Comparison of ENCODE assay signal across 1 fruit fly cellular context in genomic region chr3L:14303848-14304247, dm6.
TF ChIP-seq lines count a peak whose summit lies in the region.

No protein-coding gene starts in this region.

TF ChIP-seq in whole organism, embryonic, 481 proteins besides CTCF, POLR2A, EP300 and RAD21 (continued from another document and continues in another):
- peak; percentile 99 for TF ChIP-seq CG33557 (GFP tag; optimal IDR thresholded peaks at IDR 0.05; lab: Kevin White, UChicago)
- peak in 1 of 2 experiments; percentile 54 for TF ChIP-seq tll (GFP tag; optimal IDR thresholded peaks at IDR 0.05; lab: Kevin White, UChicago)
- TF ChIP-seq Meics (GFP tag; optimal IDR thresholded peaks at IDR 0.05; lab: Kevin White, UChicago), result peak; percentile 70
- TF ChIP-seq Mad (GFP tag; optimal IDR thresholded peaks at IDR 0.05; lab: Kevin White, UChicago), result peak; percentile 85
- peak in 1 of 2 experiments; percentile 91 for TF ChIP-seq Hr78 (GFP tag; optimal IDR thresholded peaks at IDR 0.05; lab: Kevin White, UChicago)
- TF ChIP-seq CG8478 (optimal IDR thresholded peaks at IDR 0.05; lab: Kevin White, UChicago), result no peak
- no peak for TF ChIP-seq zfh2 (GFP tag; optimal IDR thresholded peaks at IDR 0.05; lab: Kevin White, UChicago)
- TF ChIP-seq H15 (GFP tag; IDR thresholded peaks at IDR 0.05; lab: Robert Waterston, UW), result peak; percentile 96
- TF ChIP-seq vfl (GFP tag; optimal IDR thresholded peaks at IDR 0.05; lab: Kevin White, UChicago), result peak; percentile 61
- no peak for TF ChIP-seq sna (GFP tag; IDR thresholded peaks at IDR 0.05; lab: Robert Waterston, UW; ENCODE audit: partially characterized antibody)
- TF ChIP-seq CG16863 (GFP tag; optimal IDR thresholded peaks at IDR 0.05; lab: Kevin White, UChicago), result peak; percentile 96
- peak; percentile 75 for TF ChIP-seq CG8281 (tag; optimal IDR thresholded peaks at IDR 0.05; lab: Kevin White, UChicago)
- peak; percentile 73 for TF ChIP-seq psq (GFP tag; optimal IDR thresholded peaks at IDR 0.05; lab: Kevin White, UChicago)
- TF ChIP-seq ems (GFP tag; optimal IDR thresholded peaks at IDR 0.05; lab: Kevin White, UChicago), result peak; percentile 94
- TF ChIP-seq Dbx (GFP tag; IDR thresholded peaks at IDR 0.05; lab: Robert Waterston, UW), result peak; percentile 71; the same call in 2 of the 3 replicates
- no peak for TF ChIP-seq Trl (optimal IDR thresholded peaks at IDR 0.05; lab: Kevin White, UChicago)
- peak; percentile 96 for TF ChIP-seq Trl (GFP tag; optimal IDR thresholded peaks at IDR 0.05; lab: Kevin White, UChicago)
- peak; percentile 80 for TF ChIP-seq scrt (GFP tag; optimal IDR thresholded peaks at IDR 0.05; lab: Kevin White, UChicago)
- TF ChIP-seq sima (GFP tag; optimal IDR thresholded peaks at IDR 0.05; lab: Kevin White, UChicago), result peak; percentile 90
- TF ChIP-seq CG15011 (GFP tag; optimal IDR thresholded peaks at IDR 0.05; lab: Kevin White, UChicago), result peak; percentile 84
- TF ChIP-seq stc (GFP tag; IDR thresholded peaks at IDR 0.05; lab: Robert Waterston, UW), result peak; percentile 89
- TF ChIP-seq CG1792 (GFP tag; optimal IDR thresholded peaks at IDR 0.05; lab: Kevin White, UChicago), result peak; percentile 91
- peak; percentile 89 for TF ChIP-seq Abd-B (GFP tag; optimal IDR thresholded peaks at IDR 0.05; lab: Kevin White, UChicago)
- peak; percentile 72; the same call in 2 of the 3 replicates for TF ChIP-seq C15 (GFP tag; IDR thresholded peaks at IDR 0.05; lab: Robert Waterston, UW)
- peak; percentile 90 for TF ChIP-seq CG17568 (GFP tag; optimal IDR thresholded peaks at IDR 0.05; lab: Kevin White, UChicago)
- peak; percentile 83 for TF ChIP-seq CG10565 (GFP tag; optimal IDR thresholded peaks at IDR 0.05; lab: Kevin White, UChicago)
- peak; percentile 77 for TF ChIP-seq crol (GFP tag; IDR thresholded peaks at IDR 0.05; lab: Robert Waterston, UW)
- peak; percentile 81 for TF ChIP-seq stwl (tag; optimal IDR thresholded peaks at IDR 0.05; lab: Kevin White, UChicago)
- peak; percentile 87 for TF ChIP-seq CG9876 (GFP tag; optimal IDR thresholded peaks at IDR 0.05; lab: Kevin White, UChicago)
- TF ChIP-seq CG1233 (GFP tag; optimal IDR thresholded peaks at IDR 0.05; lab: Kevin White, UChicago), result peak; percentile 95
- peak; percentile 91 for TF ChIP-seq Usf (GFP tag; optimal IDR thresholded peaks at IDR 0.05; lab: Kevin White, UChicago)
- peak; percentile 96 for TF ChIP-seq CG15601 (tag; optimal IDR thresholded peaks at IDR 0.05; lab: Kevin White, UChicago)
- TF ChIP-seq jumu (GFP tag; optimal IDR thresholded peaks at IDR 0.05; lab: Kevin White, UChicago), result peak; percentile 97
- TF ChIP-seq twi (tag; optimal IDR thresholded peaks at IDR 0.05; lab: Kevin White, UChicago), result peak; percentile 94
- peak; percentile 65 for TF ChIP-seq Sry-δ (GFP tag; optimal IDR thresholded peaks at IDR 0.05; lab: Kevin White, UChicago)
- TF ChIP-seq exex (tag; optimal IDR thresholded peaks at IDR 0.05; lab: Kevin White, UChicago), result peak; percentile 36
- TF ChIP-seq chinmo (GFP tag; IDR thresholded peaks at IDR 0.05; lab: Robert Waterston, UW; ENCODE audit: partially characterized antibody), result no peak
- TF ChIP-seq usp (GFP tag; optimal IDR thresholded peaks at IDR 0.05; lab: Kevin White, UChicago), result no peak
- TF ChIP-seq unpg (GFP tag; optimal IDR thresholded peaks at IDR 0.05; lab: Kevin White, UChicago), result peak; percentile 95
- TF ChIP-seq CG11247 (GFP tag; IDR thresholded peaks at IDR 0.05; lab: Robert Waterston, UW), result peak; percentile 89
- peak; percentile 89 for TF ChIP-seq HmgZ (tag; optimal IDR thresholded peaks at IDR 0.05; lab: Kevin White, UChicago)
- TF ChIP-seq odd (GFP tag; optimal IDR thresholded peaks at IDR 0.05; lab: Kevin White, UChicago), result peak; percentile 80
- peak; percentile 86 for TF ChIP-seq CG14965 (GFP tag; optimal IDR thresholded peaks at IDR 0.05; lab: Kevin White, UChicago; ENCODE audit: borderline replicate concordance)
- TF ChIP-seq shn (GFP tag; optimal IDR thresholded peaks at IDR 0.05; lab: Kevin White, UChicago), result peak; percentile 90
- TF ChIP-seq CG2120 (GFP tag; optimal IDR thresholded peaks at IDR 0.05; lab: Kevin White, UChicago), result peak; percentile 54
- TF ChIP-seq schlank (tag; optimal IDR thresholded peaks at IDR 0.05; lab: Kevin White, UChicago), result peak; percentile 58
- TF ChIP-seq CG18262 (tag; optimal IDR thresholded peaks at IDR 0.05; lab: Kevin White, UChicago), result peak; percentile 98
- no peak for TF ChIP-seq hkb (optimal IDR thresholded peaks at IDR 0.05; lab: Kevin White, UChicago)
- peak; percentile 96 for TF ChIP-seq hkb (GFP tag; IDR thresholded peaks at IDR 0.05; lab: Robert Waterston, UW)
- TF ChIP-seq Aef1 (GFP tag; IDR thresholded peaks at IDR 0.05; lab: Robert Waterston, UW), result peak; percentile 80
- no peak for TF ChIP-seq Sin3A (optimal IDR thresholded peaks at IDR 0.05; lab: Kevin White, UChicago)
- TF ChIP-seq so (GFP tag; IDR thresholded peaks at IDR 0.05; lab: Robert Waterston, UW), result peak; percentile 92
- peak; percentile 90 for TF ChIP-seq ap (GFP tag; IDR thresholded peaks at IDR 0.05; lab: Robert Waterston, UW)
- peak; percentile 78 for TF ChIP-seq klu (GFP tag; IDR thresholded peaks at IDR 0.05; lab: Robert Waterston, UW)
- TF ChIP-seq CG3407 (GFP tag; optimal IDR thresholded peaks at IDR 0.05; lab: Kevin White, UChicago), result peak; percentile 100
- peak; percentile 35 for TF ChIP-seq CG15479 (GFP tag; optimal IDR thresholded peaks at IDR 0.05; lab: Kevin White, UChicago)
- TF ChIP-seq fd3F (GFP tag; optimal IDR thresholded peaks at IDR 0.05; lab: Kevin White, UChicago), result peak; percentile 54
- TF ChIP-seq corto (GFP tag; optimal IDR thresholded peaks at IDR 0.05; lab: Kevin White, UChicago), result peak; percentile 86
- TF ChIP-seq CG8290 (GFP tag; optimal IDR thresholded peaks at IDR 0.05; lab: Kevin White, UChicago), result peak; percentile 98
- TF ChIP-seq CG8290 (tag; optimal IDR thresholded peaks at IDR 0.05; lab: Kevin White, UChicago), result peak; percentile 92 to 96
- TF ChIP-seq CG16813 (GFP tag; IDR thresholded peaks at IDR 0.05; lab: Robert Waterston, UW; ENCODE audit: partially characterized antibody), result no peak
- TF ChIP-seq sob (GFP tag; IDR thresholded peaks at IDR 0.05; lab: Robert Waterston, UW), result peak; percentile 87
- peak; percentile 74 for TF ChIP-seq Deaf1 (tag; optimal IDR thresholded peaks at IDR 0.05; lab: Kevin White, UChicago)
- TF ChIP-seq ranshi (GFP tag; IDR thresholded peaks at IDR 0.05; lab: Robert Waterston, UW), result peak; percentile 96
- peak; percentile 91 for TF ChIP-seq CG13123 (GFP tag; optimal IDR thresholded peaks at IDR 0.05; lab: Kevin White, UChicago)
- no peak for TF ChIP-seq CG2129 (GFP tag; IDR thresholded peaks at IDR 0.05; lab: Robert Waterston, UW; ENCODE audit: partially characterized antibody)
- no peak for TF ChIP-seq br (optimal IDR thresholded peaks at IDR 0.05; lab: Kevin White, UChicago)
- TF ChIP-seq gce (GFP tag; IDR thresholded peaks at IDR 0.05; lab: Robert Waterston, UW), result peak; percentile 97
- TF ChIP-seq z (GFP tag; IDR thresholded peaks at IDR 0.05; lab: Robert Waterston, UW), result peak; percentile 84
- TF ChIP-seq pan (optimal IDR thresholded peaks at IDR 0.05; lab: Kevin White, UChicago), result no peak
- TF ChIP-seq pan (GFP tag; optimal IDR thresholded peaks at IDR 0.05 in 1 of 2, IDR thresholded peaks at IDR 0.05 in 1 of 2), result peak in 1 of 2 experiments; percentile 95
- no peak for TF ChIP-seq CG14860 (GFP tag; IDR thresholded peaks at IDR 0.05; lab: Robert Waterston, UW; ENCODE audit: partially characterized antibody)
- TF ChIP-seq Antp (GFP tag; optimal IDR thresholded peaks at IDR 0.05; lab: Kevin White, UChicago), result peak; percentile 97
- TF ChIP-seq HLH3B (GFP tag; IDR thresholded peaks at IDR 0.05; lab: Robert Waterston, UW), result peak; percentile 93
- peak; percentile 84 for TF ChIP-seq wor (GFP tag; IDR thresholded peaks at IDR 0.05; lab: Robert Waterston, UW)
- peak; percentile 87 for TF ChIP-seq CG18476 (GFP tag; optimal IDR thresholded peaks at IDR 0.05; lab: Kevin White, UChicago)
- TF ChIP-seq wek (GFP tag; optimal IDR thresholded peaks at IDR 0.05; lab: Kevin White, UChicago), result peak; percentile 88
- peak; percentile 51 for TF ChIP-seq CG10543 (GFP tag; optimal IDR thresholded peaks at IDR 0.05; lab: Kevin White, UChicago)
- peak; percentile 89 for TF ChIP-seq Nf-YA (GFP tag; IDR thresholded peaks at IDR 0.05; lab: Robert Waterston, UW)
- TF ChIP-seq CG17802 (tag; optimal IDR thresholded peaks at IDR 0.05; lab: Kevin White, UChicago), result peak; percentile 87
- TF ChIP-seq CG8944 (GFP tag; optimal IDR thresholded peaks at IDR 0.05; lab: Kevin White, UChicago), result peak; percentile 95
- TF ChIP-seq NK7.1 (GFP tag; optimal IDR thresholded peaks at IDR 0.05; lab: Kevin White, UChicago), result peak; percentile 91
- peak; percentile 76 for TF ChIP-seq CG6654 (GFP tag; optimal IDR thresholded peaks at IDR 0.05; lab: Kevin White, UChicago)
- peak; percentile 96 for TF ChIP-seq CG12236 (GFP tag; optimal IDR thresholded peaks at IDR 0.05; lab: Kevin White, UChicago)
- peak; percentile 93 for TF ChIP-seq Ptx1 (GFP tag; IDR thresholded peaks at IDR 0.05; lab: Robert Waterston, UW)
- peak; percentile 92 for TF ChIP-seq CG4617 (GFP tag; optimal IDR thresholded peaks at IDR 0.05; lab: Kevin White, UChicago; ENCODE audit: borderline replicate concordance)
- TF ChIP-seq lola (GFP tag; optimal IDR thresholded peaks at IDR 0.05; lab: Kevin White, UChicago), result peak in 1 of 3 experiments; percentile 98
- TF ChIP-seq tio (GFP tag; optimal IDR thresholded peaks at IDR 0.05; lab: Kevin White, UChicago), result peak; percentile 90
- peak; percentile 93 for TF ChIP-seq CG1024 (GFP tag; IDR thresholded peaks at IDR 0.05; lab: Robert Waterston, UW)
- peak; percentile 77 for TF ChIP-seq YL-1 (GFP tag; optimal IDR thresholded peaks at IDR 0.05; lab: Kevin White, UChicago)
- TF ChIP-seq bab2 (GFP tag; optimal IDR thresholded peaks at IDR 0.05; lab: Kevin White, UChicago), result peak; percentile 97
- TF ChIP-seq CG5245 (GFP tag; optimal IDR thresholded peaks at IDR 0.05; lab: Kevin White, UChicago), result peak; percentile 96
- TF ChIP-seq rib (GFP tag; IDR thresholded peaks at IDR 0.05; lab: Robert Waterston, UW), result peak; percentile 74; the same call in 1 of the 2 replicates
- TF ChIP-seq CG17912 (GFP tag; optimal IDR thresholded peaks at IDR 0.05; lab: Kevin White, UChicago), result peak; percentile 34
- peak; percentile 85 for TF ChIP-seq HLH54F (GFP tag; optimal IDR thresholded peaks at IDR 0.05; lab: Kevin White, UChicago)
- TF ChIP-seq CG34376 (GFP tag; optimal IDR thresholded peaks at IDR 0.05; lab: Kevin White, UChicago), result peak; percentile 8
- TF ChIP-seq NfI (GFP tag; optimal IDR thresholded peaks at IDR 0.05; lab: Kevin White, UChicago), result peak; percentile 88
- peak; percentile 85 for TF ChIP-seq CG4360 (GFP tag; IDR thresholded peaks at IDR 0.05; lab: Robert Waterston, UW)
- TF ChIP-seq Oli (tag; optimal IDR thresholded peaks at IDR 0.05; lab: Kevin White, UChicago), result peak; percentile 93
- TF ChIP-seq pros (GFP tag; optimal IDR thresholded peaks at IDR 0.05; lab: Kevin White, UChicago), result peak; percentile 97
- peak; percentile 89 for TF ChIP-seq CG12744 (GFP tag; optimal IDR thresholded peaks at IDR 0.05; lab: Kevin White, UChicago)
- peak; percentile 92 for TF ChIP-seq CG11695 (GFP tag; IDR thresholded peaks at IDR 0.05; lab: Robert Waterston, UW)
- TF ChIP-seq vvl (GFP tag; IDR thresholded peaks at IDR 0.05; lab: Robert Waterston, UW), result peak; percentile 99
- peak; percentile 89 for TF ChIP-seq Ada2b (GFP tag; IDR thresholded peaks at IDR 0.05; lab: Robert Waterston, UW)
- peak; percentile 99 for TF ChIP-seq CG10959 (GFP tag; IDR thresholded peaks at IDR 0.05; lab: Robert Waterston, UW)
- peak; percentile 51 for TF ChIP-seq slou (GFP tag; optimal IDR thresholded peaks at IDR 0.05; lab: Kevin White, UChicago)
- no peak for TF ChIP-seq GATAe (GFP tag; conservative IDR thresholded peaks at IDR 0.05; lab: Robert Waterston, UW)
- no peak for TF ChIP-seq Dfd (GFP tag; optimal IDR thresholded peaks at IDR 0.05; lab: Kevin White, UChicago)
- peak; percentile 99 for TF ChIP-seq Med (GFP tag; lab: Kevin White, UChicago)
- TF ChIP-seq HHEX (GFP tag; optimal IDR thresholded peaks at IDR 0.05; lab: Kevin White, UChicago), result peak; percentile 88
- peak; percentile 92 for TF ChIP-seq CG31388 (GFP tag; optimal IDR thresholded peaks at IDR 0.05; lab: Kevin White, UChicago)
- peak; percentile 94 for TF ChIP-seq TFAM (GFP tag; optimal IDR thresholded peaks at IDR 0.05; lab: Kevin White, UChicago)
- no peak for TF ChIP-seq Bgb (GFP tag; IDR thresholded peaks at IDR 0.05; lab: Robert Waterston, UW; ENCODE audit: partially characterized antibody)
- TF ChIP-seq CG30403 (GFP tag; optimal IDR thresholded peaks at IDR 0.05; lab: Kevin White, UChicago), result peak; percentile 94
- TF ChIP-seq Hmx (GFP tag; optimal IDR thresholded peaks at IDR 0.05; lab: Kevin White, UChicago), result peak; percentile 28
- peak; percentile 98 for TF ChIP-seq chm (GFP tag; IDR thresholded peaks at IDR 0.05; lab: Robert Waterston, UW)
- peak; percentile 88 for TF ChIP-seq lbe (GFP tag; optimal IDR thresholded peaks at IDR 0.05; lab: Kevin White, UChicago)
- TF ChIP-seq Ravus (GFP tag; IDR thresholded peaks at IDR 0.05; lab: Robert Waterston, UW), result peak; percentile 46
- TF ChIP-seq slp2 (GFP tag; optimal IDR thresholded peaks at IDR 0.05; lab: Kevin White, UChicago), result peak; percentile 95
- TF ChIP-seq tx (GFP tag; optimal IDR thresholded peaks at IDR 0.05; lab: Kevin White, UChicago), result peak; percentile 93
- TF ChIP-seq Dip3 (GFP tag; optimal IDR thresholded peaks at IDR 0.05; lab: Kevin White, UChicago), result peak; percentile 58
- peak; percentile 79 for TF ChIP-seq CG10147 (GFP tag; optimal IDR thresholded peaks at IDR 0.05; lab: Kevin White, UChicago)
- TF ChIP-seq Vsx1 (GFP tag; optimal IDR thresholded peaks at IDR 0.05; lab: Kevin White, UChicago), result peak; percentile 73
- TF ChIP-seq CG2889 (GFP tag; IDR thresholded peaks at IDR 0.05; lab: Robert Waterston, UW), result peak; percentile 72; the same call in 1 of the 3 replicates
- peak; percentile 77 for TF ChIP-seq CG4328 (GFP tag; optimal IDR thresholded peaks at IDR 0.05; lab: Kevin White, UChicago)
- TF ChIP-seq CG3995 (GFP tag; optimal IDR thresholded peaks at IDR 0.05; lab: Kevin White, UChicago), result peak; percentile 7
- peak; percentile 29; the same call in 1 of the 2 replicates for TF ChIP-seq cas (GFP tag; IDR thresholded peaks at IDR 0.05; lab: Robert Waterston, UW)
- TF ChIP-seq CG5180 (GFP tag; optimal IDR thresholded peaks at IDR 0.05; lab: Kevin White, UChicago), result peak; percentile 82
- TF ChIP-seq CoRest (tag; optimal IDR thresholded peaks at IDR 0.05; lab: Kevin White, UChicago), result peak; percentile 93
- TF ChIP-seq CG7928 (GFP tag; optimal IDR thresholded peaks at IDR 0.05; lab: Kevin White, UChicago), result peak; percentile 23
- no peak for TF ChIP-seq pfk (GFP tag; optimal IDR thresholded peaks at IDR 0.05; lab: Kevin White, UChicago)
